Worm (Caenorhabditis elegans): ENCODE data around the gene twk-24.

Gene twk-24

DNA sequence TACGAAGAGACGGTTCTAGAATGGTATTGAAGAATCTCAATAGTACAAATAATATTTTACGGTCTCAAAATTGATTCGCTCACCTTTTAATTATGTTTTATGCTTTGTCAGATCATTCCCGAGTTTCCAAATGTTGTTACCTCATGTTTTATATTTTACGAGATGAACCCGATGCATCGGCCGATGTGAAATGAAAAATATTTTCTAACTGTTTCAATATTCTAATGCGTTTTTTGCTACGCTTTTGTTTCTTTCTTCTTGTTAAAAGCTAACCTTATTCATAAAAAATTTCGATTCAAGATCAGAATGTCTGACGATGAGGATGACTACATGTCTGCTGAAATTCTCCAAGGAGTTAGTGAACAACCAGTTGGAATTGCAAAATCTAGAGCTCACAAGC lies 18.1 kb downstream of the twk-24 start, which contains the start of gene T04H1.5:
TSS of gene T04H1.5 (plus strand) at position 301 of the 400 bp plus-strand sequence.
- no peak for TF ChIP-seq blmp-1 (tag; optimal IDR thresholded peaks at IDR 0.05)
- TF ChIP-seq ceh-83 (GFP tag; optimal IDR thresholded peaks at IDR 0.05) = no peak
- no peak for TF ChIP-seq elt-1 (tag; optimal IDR thresholded peaks at IDR 0.05; ENCODE audit: borderline replicate concordance, insufficient read depth)
- TF ChIP-seq tbx-8 (GFP tag; optimal IDR thresholded peaks at IDR 0.05) = no peak
- TF ChIP-seq nhr-2 (tag; optimal IDR thresholded peaks at IDR 0.05) = no peak
- no peak for TF ChIP-seq unc-120 (tag; optimal IDR thresholded peaks at IDR 0.05; ENCODE audit: poor library complexity, severe bottlenecking)
- no peak for TF ChIP-seq nhr-28 (tag; optimal IDR thresholded peaks at IDR 0.05)
- TF ChIP-seq ztf-11 (tag; optimal IDR thresholded peaks at IDR 0.05) = no peak
- no peak for TF ChIP-seq mls-2 (tag; optimal IDR thresholded peaks at IDR 0.05)
- no peak for TF ChIP-seq ham-2 (GFP tag; optimal IDR thresholded peaks at IDR 0.05)
- no peak for TF ChIP-seq flh-1 (GFP tag; optimal IDR thresholded peaks at IDR 0.05)
- no peak for TF ChIP-seq snpc-4 (tag; optimal IDR thresholded peaks at IDR 0.05)
- TF ChIP-seq zip-8 (tag; optimal IDR thresholded peaks at IDR 0.05) = no peak
- no peak for TF ChIP-seq nhr-12 (tag; optimal IDR thresholded peaks at IDR 0.05)
- no peak for TF ChIP-seq unc-39 (tag; optimal IDR thresholded peaks at IDR 0.05)

ce11 chrV:12245777-12246452 lies 23.2 kb downstream of the twk-24 start:
- no peak for TF ChIP-seq nhr-12 (tag; optimal IDR thresholded peaks at IDR 0.05)
- TF ChIP-seq lsy-2 (tag; optimal IDR thresholded peaks at IDR 0.05) = no peak
- no peak for TF ChIP-seq tbx-8 (GFP tag; optimal IDR thresholded peaks at IDR 0.05)
- TF ChIP-seq lin-13 (tag; optimal IDR thresholded peaks at IDR 0.05) = no peak
- peak; percentile 56 for TF ChIP-seq zip-8 (tag; optimal IDR thresholded peaks at IDR 0.05)

ce11 chrV:12244980-12245742 lies 24.0 kb downstream of the twk-24 start, which contains the start of the genes T04H1.13, slfl-5 and rad-50:
TSS of gene T04H1.13 (minus strand) at chrV:12245030.
TSS of gene slfl-5 (minus strand) at chrV:12245044.
TSS of gene rad-50 (plus strand) at chrV:12245646.
- TF ChIP-seq mls-2 (tag; optimal IDR thresholded peaks at IDR 0.05) = no peak

- TF ChIP-seq zip-8 (tag; optimal IDR thresholded peaks at IDR 0.05) = no peak
- TF ChIP-seq tbx-8 (GFP tag; optimal IDR thresholded peaks at IDR 0.05) = no peak
- TF ChIP-seq lsy-2 (tag; optimal IDR thresholded peaks at IDR 0.05) = no peak
- TF ChIP-seq unc-62 (GFP tag; optimal IDR thresholded peaks at IDR 0.05) = no peak
- TF ChIP-seq mls-2 (tag; optimal IDR thresholded peaks at IDR 0.05) = no peak
- TF ChIP-seq sptf-1 (tag; optimal IDR thresholded peaks at IDR 0.05) = no peak
- TF ChIP-seq snpc-4 (tag; optimal IDR thresholded peaks at IDR 0.05) = no peak
- TF ChIP-seq drap-1 (GFP tag; optimal IDR thresholded peaks at IDR 0.05) = no peak
- no peak for TF ChIP-seq lin-13 (tag; optimal IDR thresholded peaks at IDR 0.05)
- TF ChIP-seq ham-2 (GFP tag; optimal IDR thresholded peaks at IDR 0.05) = no peak
- TF ChIP-seq nhr-76 (tag; optimal IDR thresholded peaks at IDR 0.05) = no peak
- no peak for TF ChIP-seq ceh-39 (tag; optimal IDR thresholded peaks at IDR 0.05)
- no peak for TF ChIP-seq nhr-28 (tag; optimal IDR thresholded peaks at IDR 0.05)
- no peak for TF ChIP-seq bed-3 (GFP tag; optimal IDR thresholded peaks at IDR 0.05)
- TF ChIP-seq nhr-12 (tag; optimal IDR thresholded peaks at IDR 0.05) = no peak
- TF ChIP-seq cnd-1 (tag; optimal IDR thresholded peaks at IDR 0.05) = no peak
- no peak for TF ChIP-seq nhr-237 (tag; optimal IDR thresholded peaks at IDR 0.05)
Measured at ce11 chrV:12241126-12241525, 28.0 kb downstream of the twk-24 start, which contains the start of gene ttr-22. TSS of gene ttr-22 (plus strand) at chrV:12241426.

ce11 chrV:12235502-12235901 lies 33.6 kb downstream of the twk-24 start:
- TF ChIP-seq snpc-4 (tag; optimal IDR thresholded peaks at IDR 0.05) = no peak
- TF ChIP-seq hlh-1 (tag; optimal IDR thresholded peaks at IDR 0.05) = peak; percentile 81
- TF ChIP-seq unc-120 (tag; optimal IDR thresholded peaks at IDR 0.05; ENCODE audit: poor library complexity, severe bottlenecking) = peak; percentile 35
- TF ChIP-seq elt-1 (tag; optimal IDR thresholded peaks at IDR 0.05; ENCODE audit: borderline replicate concordance, insufficient read depth) = no peak
